Worm (Caenorhabditis elegans) whole organism, L1 larva: ENCODE results near the gene rga-1.

Experiments
- aha-1 ChIP-seq: fragments of 150-350 bp; optimal IDR thresholded peaks from 2 replicates; lab custom pipeline; 2014; ENCODE audit warnings: missing biosample characterization, missing genetic modification characterization
- alr-1 ChIP-seq: fragments of 200-800 bp; sonication (Bioruptor generic); optimal IDR thresholded peaks from 2 replicates; lab custom pipeline; 2018; ENCODE audit warnings: borderline replicate concordance, mild to moderate bottlenecking, missing genetic modification characterization, missing compliant biosample characterization
- aly-2 ChIP-seq: fragments of 150-350 bp; optimal IDR thresholded peaks from 2 replicates; lab custom pipeline; 2014; ENCODE audit warnings: missing biosample characterization, missing genetic modification characterization
- ama-1 ChIP-seq: fragments of 150-350 bp; optimal IDR thresholded peaks from 2 replicates; lab custom pipeline; 2014
- blmp-1 ChIP-seq: fragments of 150-350 bp; optimal IDR thresholded peaks from 2 replicates; lab custom pipeline; 2014; ENCODE audit warnings: missing biosample characterization, missing genetic modification characterization
- ceh-63 ChIP-seq: fragments of 200-800 bp; sonication (Bioruptor generic); optimal IDR thresholded peaks from 2 replicates; lab custom pipeline; 2018; ENCODE audit warnings: mild to moderate bottlenecking, missing genetic modification characterization, missing compliant biosample characterization
- ces-1 ChIP-seq: fragments of 150-350 bp; optimal IDR thresholded peaks from 2 replicates; lab custom pipeline; 2014; ENCODE audit warnings: missing biosample characterization, missing genetic modification reagents, missing genetic modification characterization
- dsc-1 ChIP-seq: sonication (generic microtip); optimal IDR thresholded peaks from 2 replicates; lab custom pipeline; 2016; ENCODE audit warnings: mild to moderate bottlenecking, missing genetic modification characterization, missing compliant biosample characterization
- egl-27 ChIP-seq, 2 experiments: fragments of 150-350 bp in 1 of 2; sonication (generic microtip); optimal IDR thresholded peaks; 3 replicates each; lab custom pipeline; 2017 to 2018; ENCODE audit warnings: missing biosample characterization in 2 of 2, missing genetic modification characterization in 2 of 2, missing genetic modification reagents in 2 of 2
- elt-2 ChIP-seq: sonication (generic microtip); optimal IDR thresholded peaks from 2 replicates; lab custom pipeline; 2016; ENCODE audit warnings: missing genetic modification characterization, mild to moderate bottlenecking, inconsistent platforms, missing compliant biosample characterization, missing genetic modification reagents
- elt-3 ChIP-seq, 6 experiments: fragments of 150-350 bp in 1 of 6; sonication (generic microtip); optimal IDR thresholded peaks; 2 replicates each; lab custom pipeline; 2017 to 2018; ENCODE audit warnings: missing biosample characterization in 6 of 6, missing genetic modification characterization in 6 of 6, inconsistent platforms in 1 of 6
- ets-5 ChIP-seq: fragments of 200-800 bp; sonication (Bioruptor generic); IDR thresholded peaks from 2 replicates; pipeline ENCODE4 v1.3.6; 2022; ENCODE audit warnings: missing genetic modification characterization, missing compliant biosample characterization
- fkh-10 ChIP-seq: sonication (generic microtip); optimal IDR thresholded peaks from 2 replicates; lab custom pipeline; 2017; ENCODE audit warnings: missing biosample characterization, missing genetic modification reagents, missing genetic modification characterization
- fkh-4 ChIP-seq: sonication (generic microtip); optimal IDR thresholded peaks from 2 replicates; lab custom pipeline; 2016; ENCODE audit warnings: missing compliant biosample characterization, missing genetic modification characterization, borderline replicate concordance
- hlh-17 ChIP-seq: fragments of 200-800 bp; sonication (Bioruptor generic); optimal IDR thresholded peaks from 2 replicates; lab custom pipeline; 2018; ENCODE audit warnings: missing genetic modification characterization, mild to moderate bottlenecking, missing compliant biosample characterization, moderate library complexity, borderline replicate concordance
- hlh-4 ChIP-seq: sonication (generic microtip); optimal IDR thresholded peaks from 2 replicates; lab custom pipeline; 2016; ENCODE audit warnings: mild to moderate bottlenecking, missing genetic modification characterization, missing compliant biosample characterization
- hpl-2 ChIP-seq: fragments of 150-350 bp; optimal IDR thresholded peaks from 2 replicates; lab custom pipeline; 2014; ENCODE audit warnings: missing biosample characterization, missing genetic modification reagents, missing genetic modification characterization
- irx-1 ChIP-seq: sonication (generic microtip); optimal IDR thresholded peaks from 2 replicates; lab custom pipeline; 2016; ENCODE audit warnings: missing genetic modification characterization, missing compliant biosample characterization
- lin-13 ChIP-seq: fragments of 150-350 bp; optimal IDR thresholded peaks from 2 replicates; lab custom pipeline; 2014; ENCODE audit warnings: missing biosample characterization, missing genetic modification reagents, missing genetic modification characterization
- lin-14 ChIP-seq: fragments of 200-800 bp; sonication (Bioruptor generic); optimal IDR thresholded peaks from 2 replicates; lab custom pipeline; 2018; ENCODE audit warnings: mild to moderate bottlenecking, missing genetic modification characterization, moderate library complexity, missing compliant biosample characterization
- lin-15B ChIP-seq: fragments of 150-350 bp; sonication (generic microtip); optimal IDR thresholded peaks from 3 replicates; lab custom pipeline; 2014; ENCODE audit warnings: missing biosample characterization, missing genetic modification characterization
- lin-39 ChIP-seq: fragments of 150-350 bp; optimal IDR thresholded peaks from 2 replicates; lab custom pipeline; 2014; ENCODE audit warnings: missing biosample characterization, missing genetic modification reagents, missing genetic modification characterization
- lsy-2 ChIP-seq, 2 experiments: fragments of 150-350 bp; optimal IDR thresholded peaks; 2 replicates each; lab custom pipeline; 2014; ENCODE audit warnings: missing biosample characterization in 2 of 2, missing genetic modification characterization in 2 of 2
- mdl-1 ChIP-seq, 2 experiments: fragments of 150-350 bp; optimal IDR thresholded peaks; 2 replicates each; lab custom pipeline; 2014 to 2017; ENCODE audit warnings: missing biosample characterization in 2 of 2, missing genetic modification characterization in 2 of 2, inconsistent platforms in 1 of 2
- mef-2 ChIP-seq: fragments of 150-350 bp; optimal IDR thresholded peaks from 2 replicates; lab custom pipeline; 2014; ENCODE audit warnings: missing biosample characterization, missing genetic modification characterization
- nhr-12 ChIP-seq: sonication (generic microtip); optimal IDR thresholded peaks from 2 replicates; lab custom pipeline; 2017; ENCODE audit warnings: missing biosample characterization, missing genetic modification characterization
- nhr-237 ChIP-seq: fragments of 150-350 bp; optimal IDR thresholded peaks from 2 replicates; lab custom pipeline; 2014; ENCODE audit warnings: missing biosample characterization, missing genetic modification characterization
- nhr-28 ChIP-seq: fragments of 150-350 bp; optimal IDR thresholded peaks from 2 replicates; lab custom pipeline; 2014; ENCODE audit warnings: missing biosample characterization, missing genetic modification characterization
- nhr-71 ChIP-seq: sonication (generic microtip); optimal IDR thresholded peaks from 2 replicates; lab custom pipeline; 2016; ENCODE audit warnings: mild to moderate bottlenecking, missing genetic modification characterization, moderate library complexity, missing compliant biosample characterization
- nhr-77 ChIP-seq: fragments of 150-350 bp; optimal IDR thresholded peaks from 2 replicates; lab custom pipeline; 2014; ENCODE audit warnings: missing biosample characterization, missing genetic modification characterization
- nhr-85 ChIP-seq: sonication (generic microtip); peaks from one replicate; lab custom pipeline; 2016; ENCODE audit warnings: missing genetic modification characterization, inconsistent platforms, missing compliant biosample characterization
- nhr-90 ChIP-seq: sonication (generic microtip); optimal IDR thresholded peaks from 2 replicates; lab custom pipeline; 2016; ENCODE audit warnings: mild to moderate bottlenecking, missing genetic modification characterization, missing compliant biosample characterization; ENCODE audit not compliant: poor library complexity
- skn-1 ChIP-seq: fragments of 150-350 bp; optimal IDR thresholded peaks from 2 replicates; lab custom pipeline; 2014; ENCODE audit warnings: missing biosample characterization, missing genetic modification characterization
- snpc-4 ChIP-seq: fragments of 150-350 bp; optimal IDR thresholded peaks from 2 replicates; lab custom pipeline; 2014; ENCODE audit warnings: missing biosample characterization, missing genetic modification characterization
- snu-23 ChIP-seq: sonication (generic microtip); optimal IDR thresholded peaks from 2 replicates; lab custom pipeline; 2016; ENCODE audit warnings: missing genetic modification characterization, missing compliant biosample characterization
- sox-4 ChIP-seq: sonication (generic microtip); optimal IDR thresholded peaks from 2 replicates; lab custom pipeline; 2016; ENCODE audit warnings: missing genetic modification characterization, missing compliant biosample characterization
- sptf-1 ChIP-seq: fragments of 150-350 bp; optimal IDR thresholded peaks from 2 replicates; lab custom pipeline; 2014; ENCODE audit warnings: missing biosample characterization, missing genetic modification characterization
- sup-37 ChIP-seq: fragments of 200-800 bp; sonication (Bioruptor generic); optimal IDR thresholded peaks from 2 replicates; lab custom pipeline; 2018; ENCODE audit warnings: mild to moderate bottlenecking, missing genetic modification characterization, missing compliant biosample characterization
- swsn-7 ChIP-seq: sonication (generic microtip); optimal IDR thresholded peaks from 2 replicates; lab custom pipeline; 2016; ENCODE audit warnings: missing genetic modification characterization, missing compliant biosample characterization
- tbx-2 ChIP-seq: sonication (generic microtip); optimal IDR thresholded peaks from 2 replicates; lab custom pipeline; 2016; ENCODE audit warnings: missing genetic modification characterization, missing compliant biosample characterization
- tlp-1 ChIP-seq: fragments of 150-350 bp; optimal IDR thresholded peaks from 2 replicates; lab custom pipeline; 2014; ENCODE audit warnings: missing biosample characterization, missing genetic modification characterization
- unc-130 ChIP-seq: fragments of 150-350 bp; optimal IDR thresholded peaks from 2 replicates; lab custom pipeline; 2017; ENCODE audit warnings: missing biosample characterization, missing genetic modification characterization, inconsistent platforms
- unc-62 ChIP-seq: fragments of 150-350 bp; optimal IDR thresholded peaks from 2 replicates; lab custom pipeline; 2014; ENCODE audit warnings: missing biosample characterization, missing genetic modification reagents, missing genetic modification characterization
- unc-86 ChIP-seq: sonication (generic microtip); optimal IDR thresholded peaks from 2 replicates; lab custom pipeline; 2016; ENCODE audit warnings: missing genetic modification characterization, missing compliant biosample characterization
- unc-98 ChIP-seq: fragments of 200-800 bp; sonication (Bioruptor generic); IDR thresholded peaks from 2 replicates; pipeline ENCODE4 v1.3.6; 2022; ENCODE audit warnings: missing genetic modification characterization, missing compliant biosample characterization
- vab-15 ChIP-seq: sonication (generic microtip); optimal IDR thresholded peaks from 2 replicates; lab custom pipeline; 2017; ENCODE audit warnings: missing genotype, mild to moderate bottlenecking, missing genetic modification characterization, missing compliant biosample characterization
- zip-4 ChIP-seq: fragments of 200-800 bp; sonication (Bioruptor generic); optimal IDR thresholded peaks from 2 replicates; lab custom pipeline; 2018; ENCODE audit warnings: mild to moderate bottlenecking, missing genetic modification characterization, moderate library complexity, missing compliant biosample characterization
- ztf-11 ChIP-seq, 2 experiments: sonication (generic microtip); optimal IDR thresholded peaks; 2 replicates each; lab custom pipeline; 2016 to 2017; ENCODE audit warnings: missing genetic modification characterization in 2 of 2, missing biosample characterization in 1 of 2, missing compliant biosample characterization in 1 of 2
- ztf-4 ChIP-seq: fragments of 150-350 bp; optimal IDR thresholded peaks from 2 replicates; lab custom pipeline; 2014; ENCODE audit warnings: missing biosample characterization, missing genetic modification characterization

The rga-1 gene

DNA sequence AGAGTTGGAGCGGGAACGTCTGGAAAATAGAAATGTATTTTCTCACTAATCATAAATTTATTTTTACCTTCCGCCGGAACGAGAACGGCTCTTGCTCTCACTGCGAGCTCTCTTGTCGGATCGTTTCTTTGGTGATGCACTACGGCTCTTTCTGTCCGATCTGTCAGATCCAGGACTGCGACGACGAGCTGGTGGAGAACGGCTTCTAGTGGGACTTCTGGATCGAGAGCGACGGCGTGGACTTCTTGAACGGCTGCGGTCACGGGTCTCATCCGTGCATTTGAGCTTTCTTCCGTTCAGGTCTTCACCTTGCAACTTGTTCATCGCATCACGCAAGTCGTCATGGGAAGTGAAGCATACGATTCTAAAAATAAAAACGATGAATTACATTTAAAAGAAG is 13.0 kb upstream of the rga-1 start:
- TF ChIP-seq snu-23 (no peak), ets-5 (GFP tag; lab: Robert Waterston, UW) (no peak), fkh-4 (no peak), unc-86 (tag; lab: Kevin White, UChicago) (no peak), ces-1 (GFP tag; lab: Kevin White, UChicago) (no peak), sup-37 (GFP tag; lab: Kevin White, UChicago) (no peak), lin-14 (GFP tag; lab: Kevin White, UChicago) (no peak)
- TF ChIP-seq, all 84 proteins: peak for 0

DNA sequence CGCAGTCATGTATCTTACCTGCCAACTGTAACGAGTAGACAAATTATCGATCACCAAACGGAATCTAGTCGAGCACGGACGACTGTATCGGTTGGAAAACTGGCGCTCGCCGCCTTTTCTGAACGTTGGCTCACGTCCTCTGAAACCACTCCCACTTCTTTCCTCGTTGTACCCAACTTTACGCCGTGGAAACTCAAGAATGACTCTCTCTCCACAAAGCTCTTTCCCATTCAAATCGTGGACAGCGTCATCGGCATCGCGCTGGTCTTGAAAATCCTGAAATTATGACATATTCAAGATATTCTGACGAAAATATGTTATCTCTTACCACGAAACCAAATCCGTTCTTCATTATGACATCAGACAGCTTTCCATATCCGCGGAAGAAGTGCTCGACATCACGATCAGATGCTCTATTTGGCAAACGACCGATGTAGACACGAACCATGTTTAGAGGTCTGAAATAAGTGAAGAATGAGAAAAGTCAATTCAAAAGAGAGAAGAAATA is 12.1 kb upstream of the rga-1 start, which contains the start of gene rsp-2:
rsp-2 (minus strand) TSS at position 458 of the 508 bp plus-strand sequence.
- TF ChIP-seq unc-130 (tag; lab: Kevin White, UChicago), result no peak
- TF ChIP-seq dsc-1, result no peak
- TF ChIP-seq unc-62 (GFP tag; lab: Kevin White, UChicago), result no peak
- TF ChIP-seq hlh-4 (tag; lab: Kevin White, UChicago), result no peak
- no peak for TF ChIP-seq nhr-12 (tag; lab: Kevin White, UChicago)
- no peak for TF ChIP-seq ceh-63
- TF ChIP-seq tlp-1 (tag; lab: Kevin White, UChicago), result no peak
- no peak for TF ChIP-seq lsy-2 (tag; optimal IDR thresholded peaks at IDR 0.05; lab: Kevin White, UChicago)
- no peak for TF ChIP-seq snpc-4 (tag; lab: Kevin White, UChicago)
- no peak for TF ChIP-seq ztf-11 (tag; optimal IDR thresholded peaks at IDR 0.05; lab: Kevin White, UChicago)

- TF ChIP-seq ces-1 (GFP tag; lab: Kevin White, UChicago), result no peak
- TF ChIP-seq irx-1, result peak; percentile 76
- peak; percentile 74 for TF ChIP-seq zip-4
- TF ChIP-seq nhr-85 (tag; lab: Kevin White, UChicago), result peak; percentile 92
- peak; percentile 89 for TF ChIP-seq nhr-90 (tag; lab: Kevin White, UChicago)
- peak; percentile 29 for TF ChIP-seq fkh-4
- peak; percentile 27 for TF ChIP-seq blmp-1
- TF ChIP-seq mdl-1 (tag; optimal IDR thresholded peaks at IDR 0.05; lab: Kevin White, UChicago), result peak in 1 of 2 experiments; percentile 85
- no peak for TF ChIP-seq egl-27 (tag; optimal IDR thresholded peaks at IDR 0.05; lab: Kevin White, UChicago)
- TF ChIP-seq snpc-4 (tag; lab: Kevin White, UChicago), result peak; percentile 81
- TF ChIP-seq aha-1, result peak; percentile 17
- TF ChIP-seq fkh-10 (GFP tag; lab: Kevin White, UChicago), result peak; percentile 57
- TF ChIP-seq mef-2 (tag; lab: Kevin White, UChicago), result peak; percentile 13
- TF ChIP-seq tbx-2 (tag; lab: Kevin White, UChicago), result peak; percentile 88
- TF ChIP-seq ama-1 (lab: Kevin White, UChicago), result no peak
- TF ChIP-seq lin-15B, result peak; percentile 84
- peak; percentile 84 for TF ChIP-seq ztf-4 (tag; lab: Kevin White, UChicago)
- TF ChIP-seq vab-15 (tag; lab: Kevin White, UChicago), result peak; percentile 67
- TF ChIP-seq hpl-2 (GFP tag; lab: Kevin White, UChicago), result peak; percentile 80
- TF ChIP-seq nhr-77 (tag; lab: Kevin White, UChicago), result peak; percentile 78
- peak; percentile 89 for TF ChIP-seq lin-14 (GFP tag; lab: Kevin White, UChicago)
- TF ChIP-seq elt-3 (tag; optimal IDR thresholded peaks at IDR 0.05; lab: Kevin White, UChicago), result peak in 4 of 6 experiments; percentile 24 to 96 (median 67)
- peak; percentile 76 for TF ChIP-seq elt-2 (tag; lab: Kevin White, UChicago)
- peak; percentile 83 for TF ChIP-seq skn-1 (tag; lab: Kevin White, UChicago)
- TF ChIP-seq nhr-28 (tag; lab: Kevin White, UChicago), result no peak
- TF ChIP-seq unc-98 (GFP tag; lab: Robert Waterston, UW), result no peak
- peak; percentile 65 for TF ChIP-seq aly-2 (tag; lab: Kevin White, UChicago)
- TF ChIP-seq alr-1, result no peak
- peak; percentile 91 for TF ChIP-seq swsn-7 (tag; lab: Kevin White, UChicago)
- TF ChIP-seq lin-13 (GFP tag; lab: Kevin White, UChicago), result peak; percentile 89
- TF ChIP-seq hlh-17 (GFP tag; lab: Kevin White, UChicago), result no peak
- TF ChIP-seq tlp-1 (tag; lab: Kevin White, UChicago), result no peak
- TF ChIP-seq nhr-71 (tag; lab: Kevin White, UChicago), result peak; percentile 93
- TF ChIP-seq ets-5 (GFP tag; lab: Robert Waterston, UW), result no peak
- peak; percentile 45 for TF ChIP-seq sox-4 (tag; lab: Kevin White, UChicago)
- no peak for TF ChIP-seq sptf-1
- TF ChIP-seq lin-39 (tag; lab: Kevin White, UChicago), result peak; percentile 42
- TF ChIP-seq nhr-237 (tag; lab: Kevin White, UChicago), result no peak
Observed at ce11 chrII:11453025-11453424, 11.7 kb upstream of the rga-1 start, which contains the start of gene rsp-1. rsp-1 (plus strand) TSS chrII:11453362.
